Fruit fly (Drosophila melanogaster): ENCODE measurements around the gene CG17078.

The CG17078 gene

dm6 chr2L:240176-240769 is 37.8 kb downstream of the CG17078 start:
- TF ChIP-seq CG17801 (GFP tag; optimal IDR thresholded peaks at IDR 0.05; ENCODE audit: partially characterized antibody): no peak

dm6 chr2L:232187-232586 is 45.8 kb downstream of the CG17078 start, which contains the start of gene CG13693:
Gene CG13693 (plus strand): TSS chr2L:232487.
- TF ChIP-seq CG17801 (GFP tag; optimal IDR thresholded peaks at IDR 0.05; ENCODE audit: partially characterized antibody): no peak

dm6 chr2L:228246-228645 is 49.8 kb downstream of the CG17078 start:
- TF ChIP-seq CG17801 (GFP tag; optimal IDR thresholded peaks at IDR 0.05; ENCODE audit: partially characterized antibody): no peak

dm6 chr2L:225386-225682 is 52.7 kb downstream of the CG17078 start:
- no peak for TF ChIP-seq CG17801 (GFP tag; optimal IDR thresholded peaks at IDR 0.05; ENCODE audit: partially characterized antibody)

Data from ovary, adult (tissue).